Worm (Caenorhabditis elegans): Measurements from ENCODE around the gene ceh-63.

- TF ChIP-seq klf-2 (GFP tag; conservative IDR thresholded peaks at IDR 0.05) (no peak), flt-1 (GFP tag; IDR thresholded peaks at IDR 0.05) (no peak), T22C8.4 (GFP tag; IDR thresholded peaks at IDR 0.05) (no peak), ztf-29 (GFP tag; IDR thresholded peaks at IDR 0.05) (no peak), ztf-23 (GFP tag; IDR thresholded peaks at IDR 0.05) (no peak), ref-1 (GFP tag; conservative IDR thresholded peaks at IDR 0.05) (no peak), med-1 (GFP tag; optimal IDR thresholded peaks at IDR 0.05; ENCODE audit: insufficient read depth) (no peak), tab-1 (GFP tag; IDR thresholded peaks at IDR 0.05) (no peak)
These were observed 15.4 kb upstream of the ceh-63 start, which contains the start of gene tag-278 for ce11 chrX:3689155-3689719.

Measured in whole organism, midembryonic.